Worm (Caenorhabditis elegans): ENCODE results near the gene lips-10.

DNA sequence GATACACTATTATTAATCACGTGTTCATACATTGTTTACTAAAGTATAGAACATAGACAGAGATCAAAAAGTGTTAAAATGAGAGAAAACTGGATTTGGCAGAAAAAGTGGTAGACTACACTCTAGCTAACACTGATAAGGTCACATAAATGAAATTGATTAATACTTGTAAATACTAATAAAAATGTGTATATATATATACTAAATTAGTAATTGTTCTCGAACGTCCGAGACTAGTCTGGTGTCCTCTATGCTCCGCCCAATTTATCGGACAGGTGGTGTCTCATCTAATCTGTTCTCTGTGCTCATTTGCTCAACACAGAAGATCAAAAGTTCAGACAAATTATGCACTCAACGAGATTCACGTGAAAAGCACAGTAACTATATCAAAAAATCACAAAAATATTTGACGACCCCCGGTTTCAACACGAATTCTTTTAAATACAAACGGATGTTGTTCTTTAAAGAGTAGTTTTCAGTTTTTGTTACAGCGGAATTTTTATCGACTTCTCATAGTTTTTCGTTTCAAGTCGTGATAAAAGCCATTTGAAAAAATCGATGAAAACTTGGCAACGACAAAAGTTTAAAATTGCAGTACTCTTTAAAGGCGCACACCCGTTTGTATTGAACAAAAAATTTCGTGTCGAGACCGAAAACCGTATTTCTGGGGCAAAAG is 42.2 kb downstream of the lips-10 start:
- no peak for TF ChIP-seq lin-11 (tag; optimal IDR thresholded peaks at IDR 0.05)
- TF ChIP-seq ceh-9 (tag; optimal IDR thresholded peaks at IDR 0.05) = no peak
- TF ChIP-seq npax-4 (tag; optimal IDR thresholded peaks at IDR 0.05) = no peak
- TF ChIP-seq tbx-2 (tag; optimal IDR thresholded peaks at IDR 0.05) = no peak
- no peak for TF ChIP-seq pqm-1 (tag; optimal IDR thresholded peaks at IDR 0.05)
- TF ChIP-seq dve-1 (tag; optimal IDR thresholded peaks at IDR 0.05) = no peak
- no peak for TF ChIP-seq eyg-1 (tag; optimal IDR thresholded peaks at IDR 0.05)
- peak; percentile 21 for TF ChIP-seq elt-2 (tag; optimal IDR thresholded peaks at IDR 0.05)
- TF ChIP-seq rnt-1 (tag; optimal IDR thresholded peaks at IDR 0.05) = peak; percentile 11
- no peak for TF ChIP-seq K09A11.1 (tag; optimal IDR thresholded peaks at IDR 0.05; ENCODE audit: insufficient read depth)
- TF ChIP-seq nfya-1 (tag; optimal IDR thresholded peaks at IDR 0.05) = no peak
- TF ChIP-seq sox-4 (tag; optimal IDR thresholded peaks at IDR 0.05) = no peak
- TF ChIP-seq fkh-6 (tag; optimal IDR thresholded peaks at IDR 0.05) = no peak
